Worm (Caenorhabditis elegans): ENCODE measurements around the gene fbl-1.

DNA sequence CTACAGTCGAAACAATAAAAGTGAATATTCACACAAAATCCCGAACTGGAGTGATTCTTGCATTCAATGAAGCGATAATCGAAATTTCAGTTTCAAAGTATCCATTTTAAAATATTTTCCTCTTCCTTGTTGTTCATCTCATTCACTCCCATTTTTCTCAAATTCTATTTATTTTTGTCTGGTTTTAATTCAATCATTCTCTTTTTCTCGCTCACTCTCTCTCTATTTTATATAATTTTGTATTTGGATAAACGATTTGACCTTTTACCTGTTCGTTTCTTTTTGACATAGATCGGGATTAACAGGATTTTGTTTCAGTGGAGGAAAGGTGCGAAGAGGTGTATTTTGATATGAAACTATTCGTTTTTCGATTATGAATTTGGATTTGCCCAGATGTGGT is 5.4 kb downstream of the fbl-1 start, which contains the start of gene T05A1.5:
- TF ChIP-seq ceh-13 (GFP tag; optimal IDR thresholded peaks at IDR 0.05): no peak
- TF ChIP-seq scrt-1 (GFP tag; IDR thresholded peaks at IDR 0.05): no peak
- no peak for TF ChIP-seq ama-1 (optimal IDR thresholded peaks at IDR 0.05)

All from whole organism, early embryonic.